Worm (Caenorhabditis elegans): Measurements from ENCODE around the gene srj-18.

ce11 chrV:2780786-2781185 lies 6.6 kb downstream of the srj-18 start, which contains the start of gene R05D8.11:
- TF ChIP-seq lin-13 (tag; optimal IDR thresholded peaks at IDR 0.05) (no peak), ztf-11 (tag; optimal IDR thresholded peaks at IDR 0.05) (no peak), lsy-2 (tag; optimal IDR thresholded peaks at IDR 0.05) (no peak), sptf-1 (tag; optimal IDR thresholded peaks at IDR 0.05) (no peak), nhr-12 (tag; optimal IDR thresholded peaks at IDR 0.05) (no peak), lin-32 (GFP tag; optimal IDR thresholded peaks at IDR 0.05) (no peak), elt-1 (tag; optimal IDR thresholded peaks at IDR 0.05; ENCODE audit: borderline replicate concordance, insufficient read depth) (no peak), hlh-1 (tag; optimal IDR thresholded peaks at IDR 0.05) (no peak), snpc-4 (tag; optimal IDR thresholded peaks at IDR 0.05) (no peak), flh-1 (GFP tag; optimal IDR thresholded peaks at IDR 0.05) (no peak), mep-1 (tag; optimal IDR thresholded peaks at IDR 0.05) (no peak)
